Fruit fly (Drosophila melanogaster): Measurements from ENCODE around the gene CG9682.

Gene CG9682

DNA sequence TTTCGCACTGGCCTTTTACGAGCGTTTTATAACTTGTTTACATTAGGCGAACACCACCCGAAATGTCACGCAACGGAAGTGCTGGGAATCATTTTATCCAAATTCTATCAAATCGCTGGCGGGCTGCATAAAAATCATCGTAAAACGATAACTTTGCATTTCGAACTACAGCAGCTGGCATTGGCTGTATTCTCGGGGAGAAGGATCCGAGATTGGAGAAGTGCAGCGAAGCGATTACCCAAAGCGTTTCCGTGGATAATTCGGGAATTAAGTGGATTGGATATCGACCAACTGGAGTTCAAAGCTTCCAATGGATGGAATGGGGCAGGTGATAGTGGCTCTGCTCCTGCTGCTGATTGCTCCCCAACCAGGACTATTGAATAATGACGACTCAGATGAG lies 1.4 kb upstream of the CG9682 start, which contains the start of gene CG34299:
CG34299 (plus strand) TSS at position 301 of the 400 bp plus-strand sequence.
- TF ChIP-seq Pif1A (GFP tag; optimal IDR thresholded peaks at IDR 0.05) (no peak), Ets98B (GFP tag; IDR thresholded peaks at IDR 0.05) (no peak), Pif1B (GFP tag; optimal IDR thresholded peaks at IDR 0.05) (no peak), CG4496 (GFP tag; IDR thresholded peaks at IDR 0.05) (no peak), CG8159 (tag; optimal IDR thresholded peaks at IDR 0.05) (no peak), fd96Ca (GFP tag; IDR thresholded peaks at IDR 0.05) (no peak), CG17806 (tag; optimal IDR thresholded peaks at IDR 0.05) (no peak), gl (tag; optimal IDR thresholded peaks at IDR 0.05) (no peak), CG32121 (GFP tag; IDR thresholded peaks at IDR 0.05) (no peak), CG9948 (tag; optimal IDR thresholded peaks at IDR 0.05) (no peak), Snoo (tag; optimal IDR thresholded peaks at IDR 0.05) (no peak), CG34367 (tag; optimal IDR thresholded peaks at IDR 0.05) (no peak), CG15710 (tag; optimal IDR thresholded peaks at IDR 0.05) (no peak), D1 (tag; optimal IDR thresholded peaks at IDR 0.05) (no peak), CG13204 (GFP tag; optimal IDR thresholded peaks at IDR 0.05) (no peak), CG14655 (GFP tag; optimal IDR thresholded peaks at IDR 0.05) (no peak), CG10348 (GFP tag; IDR thresholded peaks at IDR 0.05) (no peak), EcR (GFP tag; optimal IDR thresholded peaks at IDR 0.05) (no peak), CG8301 (tag; optimal IDR thresholded peaks at IDR 0.05) (no peak)

DNA sequence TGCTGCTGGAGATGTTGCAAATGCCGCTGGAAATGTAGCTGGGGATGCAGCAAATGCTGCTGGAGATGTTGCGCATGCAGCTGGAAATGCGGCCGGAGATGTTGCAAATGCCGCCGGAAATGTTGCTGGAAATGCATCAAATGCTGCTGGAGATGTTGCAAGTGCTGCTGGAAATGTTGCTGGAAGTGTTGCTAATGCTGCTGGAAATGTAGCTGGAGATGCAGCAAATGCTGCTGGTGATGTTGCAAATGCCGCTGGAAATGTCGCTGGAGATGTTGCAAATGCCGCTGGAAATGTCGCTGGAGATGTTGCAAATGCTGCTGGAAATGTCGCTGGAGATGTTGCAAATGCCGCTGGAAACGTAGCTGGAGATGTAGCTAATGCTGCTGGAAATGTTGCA lies 1.6 kb downstream of the CG9682 start:
- TF ChIP-seq CG13204 (GFP tag; optimal IDR thresholded peaks at IDR 0.05) (no peak), Ets98B (GFP tag; IDR thresholded peaks at IDR 0.05) (no peak), CG14655 (GFP tag; optimal IDR thresholded peaks at IDR 0.05) (no peak), D1 (tag; optimal IDR thresholded peaks at IDR 0.05) (no peak), EcR (GFP tag; optimal IDR thresholded peaks at IDR 0.05) (no peak), Snoo (tag; optimal IDR thresholded peaks at IDR 0.05) (no peak), fd96Ca (GFP tag; IDR thresholded peaks at IDR 0.05) (no peak)

- TF ChIP-seq D1 (tag; optimal IDR thresholded peaks at IDR 0.05) = no peak
- TF ChIP-seq CG12605 (GFP tag; IDR thresholded peaks at IDR 0.05) = no peak
- TF ChIP-seq CG8159 (tag; optimal IDR thresholded peaks at IDR 0.05) = no peak
- no peak for TF ChIP-seq CG15710 (tag; optimal IDR thresholded peaks at IDR 0.05)
- no peak for TF ChIP-seq CG13204 (GFP tag; optimal IDR thresholded peaks at IDR 0.05)
- no peak for TF ChIP-seq CG9948 (tag; optimal IDR thresholded peaks at IDR 0.05)
- no peak for TF ChIP-seq CG4496 (GFP tag; IDR thresholded peaks at IDR 0.05)
- no peak for TF ChIP-seq gl (tag; optimal IDR thresholded peaks at IDR 0.05)
- TF ChIP-seq fd96Ca (GFP tag; IDR thresholded peaks at IDR 0.05) = no peak
Measured at dm6 chr3R:30252882-30253281, 2.2 kb downstream of the CG9682 start, which contains the start of gene CG18404. Gene CG18404, plus strand, starts transcription at chr3R:30253182.

DNA sequence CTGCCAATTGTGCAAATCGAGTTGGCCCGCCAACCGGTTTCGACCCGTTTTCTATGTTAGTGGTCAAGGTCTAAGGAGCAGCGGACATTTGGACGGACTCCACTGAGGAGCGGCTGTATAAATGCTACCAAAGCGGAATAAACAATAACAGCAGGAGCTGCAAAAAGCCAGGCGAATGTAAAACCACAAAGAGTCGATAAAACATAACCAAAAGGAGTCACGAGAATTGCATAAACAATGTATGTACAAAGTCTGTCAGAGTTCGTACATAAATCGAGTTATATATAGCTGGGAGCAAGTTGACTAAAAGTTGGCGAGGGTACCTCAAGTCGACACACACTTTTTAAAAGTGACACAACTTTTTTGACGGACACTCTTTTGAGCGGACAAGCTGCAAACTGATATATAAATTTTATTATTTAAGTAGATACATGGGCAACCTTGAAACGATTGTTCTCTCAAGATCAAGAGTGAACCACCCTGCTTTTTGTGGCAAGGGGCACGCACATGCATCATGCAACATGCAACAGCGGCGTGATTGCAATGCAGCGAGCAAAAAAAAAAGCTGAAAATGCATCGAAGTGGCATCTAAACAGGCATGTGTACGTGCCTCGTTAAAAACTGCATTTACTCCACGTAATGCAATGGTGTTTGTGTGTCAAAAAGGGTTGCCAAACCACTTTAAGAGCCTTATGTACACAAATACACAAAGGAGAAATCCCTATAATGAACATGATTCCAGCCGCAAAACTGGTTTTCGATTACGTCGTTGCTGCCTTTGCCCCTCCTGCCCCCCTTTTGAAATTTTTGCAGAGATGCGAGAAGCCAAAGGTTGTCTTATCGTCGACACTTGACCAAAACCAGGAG lies 4.8 kb downstream of the CG9682 start:
- TF ChIP-seq CG10348 (GFP tag; IDR thresholded peaks at IDR 0.05) (peak; percentile 46; the same call in 1 of the 2 replicates), CG14655 (GFP tag; optimal IDR thresholded peaks at IDR 0.05) (peak; percentile 95), CG9948 (tag; optimal IDR thresholded peaks at IDR 0.05) (peak; percentile 97), D1 (tag; optimal IDR thresholded peaks at IDR 0.05) (peak; percentile 91), CG8159 (tag; optimal IDR thresholded peaks at IDR 0.05) (peak; percentile 97), Ets98B (GFP tag; IDR thresholded peaks at IDR 0.05) (peak; percentile 90), rn (GFP tag; IDR thresholded peaks at IDR 0.05) (peak; percentile 84), Snoo (tag; optimal IDR thresholded peaks at IDR 0.05) (peak; percentile 94), CG12605 (GFP tag; IDR thresholded peaks at IDR 0.05) (peak; percentile 97), CG8301 (tag; optimal IDR thresholded peaks at IDR 0.05) (peak; percentile 92), gl (tag; optimal IDR thresholded peaks at IDR 0.05) (peak; percentile 96), EcR (GFP tag; optimal IDR thresholded peaks at IDR 0.05) (peak; percentile 73), CG17806 (tag; optimal IDR thresholded peaks at IDR 0.05) (peak; percentile 97), fd96Ca (GFP tag; IDR thresholded peaks at IDR 0.05) (peak; percentile 96), CG32121 (GFP tag; IDR thresholded peaks at IDR 0.05) (peak; percentile 90), CG4496 (GFP tag; IDR thresholded peaks at IDR 0.05) (peak; percentile 97), CG13204 (GFP tag; optimal IDR thresholded peaks at IDR 0.05) (peak; percentile 94), CG15710 (tag; optimal IDR thresholded peaks at IDR 0.05) (peak; percentile 97), Pif1B (GFP tag; optimal IDR thresholded peaks at IDR 0.05) (peak; percentile 98), CG34367 (tag; optimal IDR thresholded peaks at IDR 0.05) (peak; percentile 97), Pif1A (GFP tag; optimal IDR thresholded peaks at IDR 0.05) (peak; percentile 95)

DNA sequence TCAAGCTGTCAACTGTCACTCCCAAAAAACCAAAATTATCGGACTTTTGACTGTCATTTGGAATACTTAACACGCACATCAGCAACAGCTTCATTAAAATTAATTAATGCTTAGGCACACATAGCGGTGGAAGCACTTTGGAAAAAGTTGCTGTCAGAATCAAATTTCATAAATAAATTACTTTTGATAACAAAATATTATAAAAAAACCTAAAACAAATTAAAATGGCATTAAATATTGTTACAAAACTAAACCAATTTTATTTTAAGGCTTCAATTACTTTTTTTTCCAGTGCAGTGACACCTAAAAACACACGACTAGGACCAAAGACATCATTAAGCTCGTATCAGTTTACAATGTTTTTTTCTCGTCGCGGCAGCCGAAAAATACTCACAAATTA lies 5.5 kb downstream of the CG9682 start:
- TF ChIP-seq Ets98B (GFP tag; IDR thresholded peaks at IDR 0.05) = no peak; the same call in 1 of the 2 replicates
- TF ChIP-seq CG15710 (tag; optimal IDR thresholded peaks at IDR 0.05) = peak; percentile 67
- TF ChIP-seq EcR (GFP tag; optimal IDR thresholded peaks at IDR 0.05) = no peak
- peak; percentile 61 for TF ChIP-seq CG17806 (tag; optimal IDR thresholded peaks at IDR 0.05)
- TF ChIP-seq CG10348 (GFP tag; IDR thresholded peaks at IDR 0.05) = no peak
- no peak for TF ChIP-seq gl (tag; optimal IDR thresholded peaks at IDR 0.05)
- TF ChIP-seq Snoo (tag; optimal IDR thresholded peaks at IDR 0.05) = peak; percentile 45
- TF ChIP-seq CG4496 (GFP tag; IDR thresholded peaks at IDR 0.05) = peak; percentile 48; the same call in 1 of the 3 replicates
- peak; percentile 27 for TF ChIP-seq CG14655 (GFP tag; optimal IDR thresholded peaks at IDR 0.05)
- TF ChIP-seq CG32121 (GFP tag; IDR thresholded peaks at IDR 0.05) = 0 out of 2 replicates have a peak, but pooled peaks have one; percentile 30
- TF ChIP-seq CG13204 (GFP tag; optimal IDR thresholded peaks at IDR 0.05) = no peak
- TF ChIP-seq rn (GFP tag; IDR thresholded peaks at IDR 0.05) = no peak
- TF ChIP-seq CG8159 (tag; optimal IDR thresholded peaks at IDR 0.05) = peak; percentile 75
- no peak for TF ChIP-seq fd96Ca (GFP tag; IDR thresholded peaks at IDR 0.05)
- peak; percentile 22 for TF ChIP-seq Pif1A (GFP tag; optimal IDR thresholded peaks at IDR 0.05)
- TF ChIP-seq CG8301 (tag; optimal IDR thresholded peaks at IDR 0.05) = no peak
- TF ChIP-seq CG12605 (GFP tag; IDR thresholded peaks at IDR 0.05) = 0 out of 2 replicates have a peak, but pooled peaks have one; percentile 23
- TF ChIP-seq Pif1B (GFP tag; optimal IDR thresholded peaks at IDR 0.05) = no peak
- peak; percentile 51 for TF ChIP-seq CG34367 (tag; optimal IDR thresholded peaks at IDR 0.05)
- peak; percentile 17 for TF ChIP-seq D1 (tag; optimal IDR thresholded peaks at IDR 0.05)
- peak; percentile 66 for TF ChIP-seq CG9948 (tag; optimal IDR thresholded peaks at IDR 0.05)

Data from whole organism, pupa.